Worm (Caenorhabditis elegans): ENCODE results near the gene vamp-7.

The vamp-7 gene

ce11 chrIV:2630145-2630544, 22.3 kb downstream of the vamp-7 start:
- no peak for TF ChIP-seq ztf-7 (tag; optimal IDR thresholded peaks at IDR 0.05)
- TF ChIP-seq hif-1 (tag; optimal IDR thresholded peaks at IDR 0.05) = no peak
- TF ChIP-seq daf-16 (GFP tag; optimal IDR thresholded peaks at IDR 0.05) = no peak
- no peak for TF ChIP-seq daf-16 (tag; optimal IDR thresholded peaks at IDR 0.05)
- TF ChIP-seq unc-62 (GFP tag; optimal IDR thresholded peaks at IDR 0.05 in 1 of 2) = peak in 1 of 2 experiments; percentile 82
- TF ChIP-seq unc-62 (tag; optimal IDR thresholded peaks at IDR 0.05) = no peak
- TF ChIP-seq zfp-3 (GFP tag; conservative IDR thresholded peaks at IDR 0.05) = no peak
- TF ChIP-seq lin-15B (tag; optimal IDR thresholded peaks at IDR 0.05) = no peak
- TF ChIP-seq nhr-41 (GFP tag; IDR thresholded peaks at IDR 0.05) = no peak
- no peak for TF ChIP-seq nhr-102 (tag; optimal IDR thresholded peaks at IDR 0.05)

- no peak for TF ChIP-seq nhr-10 (tag; optimal IDR thresholded peaks at IDR 0.05)
- TF ChIP-seq duxl-1 (tag; optimal IDR thresholded peaks at IDR 0.05; ENCODE audit: poor library complexity) = no peak
- no peak for TF ChIP-seq nhr-102 (tag; optimal IDR thresholded peaks at IDR 0.05)
Measured at ce11 chrIV:2634992-2635391, 27.1 kb downstream of the vamp-7 start.

- TF ChIP-seq nhr-102 (tag; optimal IDR thresholded peaks at IDR 0.05) = peak; percentile 68
- TF ChIP-seq saeg-2 (GFP tag; IDR thresholded peaks at IDR 0.05) = no peak
- TF ChIP-seq F49E8.2 (tag; optimal IDR thresholded peaks at IDR 0.05; ENCODE audit: borderline replicate concordance) = peak; percentile 1
- TF ChIP-seq tra-1 (GFP tag; IDR thresholded peaks at IDR 0.05) = peak; percentile 76
- TF ChIP-seq mdl-1 (tag; optimal IDR thresholded peaks at IDR 0.05) = no peak
- TF ChIP-seq R02D3.7 (tag; optimal IDR thresholded peaks at IDR 0.05) = no peak
- TF ChIP-seq ztf-11 (tag; optimal IDR thresholded peaks at IDR 0.05) = no peak
- peak; percentile 40 for TF ChIP-seq F37D6.2 (tag; optimal IDR thresholded peaks at IDR 0.05)
- peak; percentile 32 for TF ChIP-seq hlh-30 (tag; optimal IDR thresholded peaks at IDR 0.05; ENCODE audit: insufficient read depth)
- TF ChIP-seq sdz-12 (GFP tag; optimal IDR thresholded peaks at IDR 0.05) = peak; percentile 65
- peak; percentile 31 for TF ChIP-seq mep-1 (tag; optimal IDR thresholded peaks at IDR 0.05)
- TF ChIP-seq Y48G9A.11 (GFP tag; IDR thresholded peaks at IDR 0.05) = peak; percentile 88
- TF ChIP-seq egl-43 (GFP tag; IDR thresholded peaks at IDR 0.05) = peak; percentile 97
- TF ChIP-seq daf-16 (GFP tag; optimal IDR thresholded peaks at IDR 0.05) = peak in 1 of 2 experiments; percentile 77
- peak; percentile 37 for TF ChIP-seq daf-16 (tag; optimal IDR thresholded peaks at IDR 0.05)
- no peak; the same call in 1 of the 2 replicates for TF ChIP-seq T26A8.4 (GFP tag; IDR thresholded peaks at IDR 0.05)
- no peak for TF ChIP-seq snpc-4 (tag; optimal IDR thresholded peaks at IDR 0.05)
- TF ChIP-seq lin-38 (GFP tag; IDR thresholded peaks at IDR 0.05) = peak; percentile 83
- TF ChIP-seq ceh-62 (tag; optimal IDR thresholded peaks at IDR 0.05) = no peak
- TF ChIP-seq Y105C5A.15 (GFP tag; IDR thresholded peaks at IDR 0.05) = peak; percentile 91
- peak; percentile 66 for TF ChIP-seq mes-2 (tag; optimal IDR thresholded peaks at IDR 0.05; ENCODE audit: poor library complexity, severe bottlenecking)
- peak; percentile 47 for TF ChIP-seq dpl-1 (GFP tag; optimal IDR thresholded peaks at IDR 0.05)
- peak; percentile 40; the same call in 1 of the 2 replicates for TF ChIP-seq set-16 (GFP tag; IDR thresholded peaks at IDR 0.05)
- peak; percentile 92 for TF ChIP-seq F26F4.8 (GFP tag; conservative IDR thresholded peaks at IDR 0.05)
- peak; percentile 66 for TF ChIP-seq ceh-20 (GFP tag; IDR thresholded peaks at IDR 0.05)
- peak; percentile 10 for TF ChIP-seq unc-130 (GFP tag; optimal IDR thresholded peaks at IDR 0.05)
- no peak for TF ChIP-seq attf-4 (tag; optimal IDR thresholded peaks at IDR 0.05)
- peak; percentile 82 to 84; a peak in 2 of 4 replicates for TF ChIP-seq madf-5 (GFP tag; IDR thresholded peaks at IDR 0.05)
- TF ChIP-seq pha-4 (GFP tag; IDR thresholded peaks at IDR 0.05) = peak; percentile 87
- no peak for TF ChIP-seq pha-4 (tag; optimal IDR thresholded peaks at IDR 0.05)
- no peak for TF ChIP-seq fos-1 (tag; optimal IDR thresholded peaks at IDR 0.05)
- TF ChIP-seq fkh-10 (GFP tag; optimal IDR thresholded peaks at IDR 0.05) = no peak
- no peak for TF ChIP-seq lir-3 (tag; optimal IDR thresholded peaks at IDR 0.05)
- TF ChIP-seq nhr-6 (tag; optimal IDR thresholded peaks at IDR 0.05) = no peak
- no peak for TF ChIP-seq nhr-77 (tag; optimal IDR thresholded peaks at IDR 0.05)
- peak; percentile 59; the same call in 1 of the 2 replicates for TF ChIP-seq dmd-9 (GFP tag; IDR thresholded peaks at IDR 0.05)
- TF ChIP-seq unc-39 (tag; optimal IDR thresholded peaks at IDR 0.05) = no peak
- TF ChIP-seq nhr-42 (GFP tag; IDR thresholded peaks at IDR 0.05) = peak; percentile 57; the same call in 1 of the 2 replicates
- no peak for TF ChIP-seq lin-15B (tag; optimal IDR thresholded peaks at IDR 0.05)
Measured at ce11 chrIV:2639666-2640273, 31.9 kb downstream of the vamp-7 start.

All from whole organism, L4 larva.